Fruit fly (Drosophila melanogaster): ENCODE measurements around the gene CG43307.

- TF ChIP-seq CG8478 (optimal IDR thresholded peaks at IDR 0.05), result no peak
- no peak for TF ChIP-seq pan (optimal IDR thresholded peaks at IDR 0.05)
- TF ChIP-seq psq (optimal IDR thresholded peaks at IDR 0.05), result no peak
Measured at dm6 chr2L:5771179-5771578, 40.2 kb upstream of the CG43307 start.
